Worm (Caenorhabditis elegans): ENCODE results near the gene srg-47.
A peak's percentile ranks its signal among the peaks of the same experiment; 100 is the strongest.

ce11 chrV:14506713-14507675 is 49.1 kb downstream of the srg-47 start:
- TF ChIP-seq lsy-2 (tag; optimal IDR thresholded peaks at IDR 0.05): peak in 1 of 2 experiments; percentile 15
- no peak for TF ChIP-seq ztf-4 (tag; optimal IDR thresholded peaks at IDR 0.05)
- TF ChIP-seq blmp-1 (tag; optimal IDR thresholded peaks at IDR 0.05; ENCODE audit: insufficient read depth): peak; percentile 90
- no peak for TF ChIP-seq unc-62 (GFP tag; optimal IDR thresholded peaks at IDR 0.05)
- no peak for TF ChIP-seq elt-3 (tag; optimal IDR thresholded peaks at IDR 0.05)
- TF ChIP-seq alr-1 (tag; optimal IDR thresholded peaks at IDR 0.05): no peak
- TF ChIP-seq sma-9 (GFP tag; optimal IDR thresholded peaks at IDR 0.05): peak; percentile 94
- TF ChIP-seq sma-9 (tag; optimal IDR thresholded peaks at IDR 0.05): no peak
- no peak for TF ChIP-seq unc-55 (GFP tag; optimal IDR thresholded peaks at IDR 0.05)
- TF ChIP-seq lin-13 (GFP tag; optimal IDR thresholded peaks at IDR 0.05): no peak
- no peak for TF ChIP-seq fos-1 (tag; optimal IDR thresholded peaks at IDR 0.05)
- TF ChIP-seq lin-11 (tag; optimal IDR thresholded peaks at IDR 0.05): no peak
